Fruit fly (Drosophila melanogaster) whole organism, prepupa: ENCODE results near the gene Dus4.

Experiments
- CG10669 ChIP-seq: fragments of 200-800 bp; sonication (Bioruptor generic); optimal IDR thresholded peaks from 3 replicates; lab custom pipeline; 2018; ENCODE audit warnings: missing biosample characterization, mild to moderate bottlenecking, missing genetic modification characterization, moderate library complexity
- CG31627 ChIP-seq: fragments of 200-800 bp; sonication (Bioruptor generic); optimal IDR thresholded peaks from 3 replicates; lab custom pipeline; 2016; ENCODE audit warnings: missing biosample characterization, missing genetic modification characterization
- CG4318 ChIP-seq: fragments of 200-800 bp; sonication (Bioruptor generic); optimal IDR thresholded peaks from 3 replicates; lab custom pipeline; 2017; ENCODE audit warnings: missing biosample characterization, mild to moderate bottlenecking, missing genetic modification characterization
- Ets21C ChIP-seq: fragments of 200-800 bp; sonication (Bioruptor generic); optimal IDR thresholded peaks from 3 replicates; lab custom pipeline; 2016; ENCODE audit warnings: missing biosample characterization, missing genetic modification characterization
- Hr38 ChIP-seq: sonication (Bioruptor generic); optimal IDR thresholded peaks from 2 replicates; lab custom pipeline; 2016; ENCODE audit warnings: missing biosample characterization, missing genetic modification characterization
- esn ChIP-seq: fragments of 200-800 bp; sonication (Bioruptor generic); optimal IDR thresholded peaks from 2 replicates; lab custom pipeline; 2016; ENCODE audit warnings: missing biosample characterization, mild to moderate bottlenecking, missing genetic modification characterization, moderate library complexity
- ss ChIP-seq, 2 experiments: fragments of 200-800 bp; sonication (Bioruptor generic); optimal IDR thresholded peaks; 2 replicates in 1 of 2; 3 replicates in 1 of 2; lab custom pipeline; 2017 to 2018; ENCODE audit warnings: mild to moderate bottlenecking in 2 of 2, missing biosample characterization in 2 of 2, missing genetic modification characterization in 2 of 2, moderate library complexity in 1 of 2

DNA sequence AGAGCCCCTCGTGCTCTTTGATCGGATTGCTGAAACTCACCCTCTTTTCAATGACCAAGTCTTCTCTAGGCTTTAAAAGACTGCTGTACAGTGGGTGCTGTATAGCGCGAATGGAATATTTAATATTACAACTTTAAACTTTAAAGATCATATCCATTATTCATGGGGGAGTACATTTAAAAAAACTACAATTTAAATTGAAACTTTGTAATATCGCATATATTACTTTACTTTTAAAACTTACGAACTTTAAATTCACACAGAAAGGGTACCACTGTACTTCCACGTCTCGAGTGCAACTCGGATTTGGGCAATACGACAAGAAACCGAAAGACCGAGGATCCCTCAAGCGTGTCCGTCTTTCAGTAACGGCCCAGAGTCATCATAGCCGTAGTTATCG is 4.2 kb upstream of the Dus4 start, which contains the start of gene Phlpp:
- TF ChIP-seq CG10669: no peak
- no peak for TF ChIP-seq esn (GFP tag; lab: Kevin White, UChicago)
- TF ChIP-seq Hr38 (GFP tag; lab: Kevin White, UChicago): no peak
- no peak for TF ChIP-seq Ets21C (GFP tag; lab: Kevin White, UChicago)
- TF ChIP-seq ss (GFP tag; optimal IDR thresholded peaks at IDR 0.05; lab: Kevin White, UChicago): no peak
- no peak for TF ChIP-seq CG4318
- TF ChIP-seq CG31627 (GFP tag; lab: Kevin White, UChicago): no peak
